Worm (Caenorhabditis elegans) whole organism, early embryonic: ENCODE measurements around the gene W08E12.5.

Experiments
- hmg-4 ChIP-seq: fragments of 200-800 bp; sonication (Bioruptor generic); optimal IDR thresholded peaks from 2 replicates; lab custom pipeline; 2018; ENCODE audit warnings: mild to moderate bottlenecking, missing genetic modification characterization, missing compliant biosample characterization
- tbx-11 ChIP-seq: fragments of 200-800 bp; sonication (Bioruptor generic); IDR thresholded peaks from 2 replicates; pipeline ENCODE4 v1.3.6; 2022; ENCODE audit warnings: missing genetic modification characterization, missing compliant biosample characterization

ce11 chrIV:3311243-3311642 is 10.7 kb downstream of the W08E12.5 start, which contains the start of gene zip-11:
- TF ChIP-seq hmg-4 (GFP tag; lab: Kevin White, UChicago) (peak; percentile 28), tbx-11 (GFP tag; lab: Robert Waterston, UW) (no peak)
